Worm (Caenorhabditis elegans) whole organism, mixed stage, embryonic: ENCODE data around the gene H01M10.2.

Source experiments
- M03D4.4 ChIP-seq: sonication (generic microtip); optimal IDR thresholded peaks from 2 replicates; lab custom pipeline; 2017; ENCODE audit warnings: mild to moderate bottlenecking, missing genetic modification characterization, missing compliant biosample characterization
- ceh-39 ChIP-seq: fragments of 150-350 bp; optimal IDR thresholded peaks from 2 replicates; lab custom pipeline; 2014; ENCODE audit warnings: missing biosample characterization, missing genetic modification characterization
- ceh-43 ChIP-seq: fragments of 200-800 bp; sonication (Bioruptor generic); optimal IDR thresholded peaks from 2 replicates; lab custom pipeline; 2018; ENCODE audit warnings: mild to moderate bottlenecking, missing genetic modification characterization, moderate library complexity, missing compliant biosample characterization
- ceh-83 ChIP-seq: fragments of 200-800 bp; sonication (Bioruptor generic); optimal IDR thresholded peaks from 2 replicates; lab custom pipeline; 2018; ENCODE audit warnings: mild to moderate bottlenecking, missing genetic modification characterization, missing compliant biosample characterization
- ces-1 ChIP-seq: fragments of 150-350 bp; optimal IDR thresholded peaks from 2 replicates; lab custom pipeline; 2014; ENCODE audit warnings: missing biosample characterization, missing genetic modification reagents, missing genetic modification characterization
- cnd-1 ChIP-seq: fragments of 200-800 bp; sonication (Bioruptor generic); optimal IDR thresholded peaks from 2 replicates; lab custom pipeline; 2018; ENCODE audit warnings: mild to moderate bottlenecking, missing genetic modification characterization, missing compliant biosample characterization
- drap-1 ChIP-seq: fragments of 200-800 bp; sonication (Bioruptor generic); optimal IDR thresholded peaks from 3 replicates; lab custom pipeline; 2018; ENCODE audit warnings: mild to moderate bottlenecking, missing genetic modification characterization, missing compliant biosample characterization
- elt-1 ChIP-seq: sonication (generic microtip); optimal IDR thresholded peaks from 2 replicates; lab custom pipeline; 2017; ENCODE audit warnings: missing genetic modification characterization, mild to moderate bottlenecking, missing compliant biosample characterization, antibody characterized with exemption, moderate library complexity, borderline replicate concordance; ENCODE audit not compliant: insufficient read depth
- elt-3 ChIP-seq: fragments of 150-350 bp; optimal IDR thresholded peaks from 2 replicates; lab custom pipeline; 2014; ENCODE audit warnings: missing biosample characterization, missing genetic modification characterization
- flh-1 ChIP-seq: fragments of 200-800 bp; sonication (Bioruptor generic); optimal IDR thresholded peaks from 2 replicates; lab custom pipeline; 2018; ENCODE audit warnings: mild to moderate bottlenecking, missing genetic modification characterization, moderate library complexity, missing compliant biosample characterization
- hlh-1 ChIP-seq: fragments of 150-350 bp; optimal IDR thresholded peaks from 2 replicates; lab custom pipeline; 2014; ENCODE audit warnings: missing biosample characterization, missing genetic modification reagents, missing genetic modification characterization
- lin-13 ChIP-seq: fragments of 150-350 bp; optimal IDR thresholded peaks from 2 replicates; lab custom pipeline; 2014; ENCODE audit warnings: missing biosample characterization, missing genetic modification characterization
- lin-32 ChIP-seq: fragments of 200-800 bp; sonication (Bioruptor generic); optimal IDR thresholded peaks from 2 replicates; lab custom pipeline; 2018; ENCODE audit warnings: mild to moderate bottlenecking, missing genetic modification characterization, missing compliant biosample characterization
- lsy-2 ChIP-seq: fragments of 150-350 bp; optimal IDR thresholded peaks from 2 replicates; lab custom pipeline; 2014; ENCODE audit warnings: missing biosample characterization, missing genetic modification characterization
- mab-5 ChIP-seq: fragments of 150-350 bp; optimal IDR thresholded peaks from 2 replicates; lab custom pipeline; 2014; ENCODE audit warnings: missing biosample characterization, missing genetic modification characterization
- mep-1 ChIP-seq: fragments of 150-350 bp; optimal IDR thresholded peaks from 2 replicates; lab custom pipeline; 2017; ENCODE audit warnings: missing biosample characterization, missing genetic modification reagents, missing genetic modification characterization, inconsistent platforms
- mls-2 ChIP-seq: sonication (generic microtip); optimal IDR thresholded peaks from 2 replicates; lab custom pipeline; 2016; ENCODE audit warnings: mild to moderate bottlenecking, missing genetic modification characterization, moderate library complexity, missing compliant biosample characterization
- nhr-12 ChIP-seq: fragments of 150-350 bp; optimal IDR thresholded peaks from 2 replicates; lab custom pipeline; 2014; ENCODE audit warnings: missing biosample characterization, missing genetic modification characterization
- nhr-2 ChIP-seq: fragments of 150-350 bp; optimal IDR thresholded peaks from 2 replicates; lab custom pipeline; 2014; ENCODE audit warnings: missing biosample characterization, missing genetic modification characterization
- nhr-237 ChIP-seq: fragments of 150-350 bp; optimal IDR thresholded peaks from 2 replicates; lab custom pipeline; 2014; ENCODE audit warnings: missing biosample characterization, missing genetic modification characterization
- nhr-28 ChIP-seq: fragments of 150-350 bp; optimal IDR thresholded peaks from 2 replicates; lab custom pipeline; 2014; ENCODE audit warnings: missing biosample characterization, missing genetic modification characterization
- nhr-76 ChIP-seq: sonication (generic microtip); optimal IDR thresholded peaks from 2 replicates; lab custom pipeline; 2017; ENCODE audit warnings: missing biosample characterization, missing genetic modification characterization
- sem-2 ChIP-seq: fragments of 200-800 bp; sonication (Bioruptor generic); optimal IDR thresholded peaks from 2 replicates; lab custom pipeline; 2018; ENCODE audit warnings: mild to moderate bottlenecking, missing genetic modification characterization, missing compliant biosample characterization
- snpc-4 ChIP-seq: fragments of 150-350 bp; optimal IDR thresholded peaks from 2 replicates; lab custom pipeline; 2014; ENCODE audit warnings: missing biosample characterization, missing genetic modification characterization
- sptf-1 ChIP-seq: sonication (generic microtip); optimal IDR thresholded peaks from 2 replicates; lab custom pipeline; 2017; ENCODE audit warnings: mild to moderate bottlenecking, missing genetic modification characterization, moderate library complexity, missing compliant biosample characterization
- tbx-8 ChIP-seq: fragments of 200-800 bp; sonication (Bioruptor generic); optimal IDR thresholded peaks from 2 replicates; lab custom pipeline; 2018; ENCODE audit warnings: mild to moderate bottlenecking, missing genetic modification characterization, moderate library complexity, missing compliant biosample characterization
- unc-120 ChIP-seq: sonication (generic microtip); optimal IDR thresholded peaks from 2 replicates; lab custom pipeline; 2017; ENCODE audit warnings: missing genetic modification characterization, missing compliant biosample characterization; ENCODE audit not compliant: poor library complexity, severe bottlenecking
- unc-39 ChIP-seq: fragments of 150-350 bp; optimal IDR thresholded peaks from 2 replicates; lab custom pipeline; 2014; ENCODE audit warnings: missing biosample characterization, missing genetic modification characterization
- unc-62 ChIP-seq: fragments of 150-350 bp; optimal IDR thresholded peaks from 2 replicates; lab custom pipeline; 2014; ENCODE audit warnings: missing biosample characterization, missing genetic modification reagents, missing genetic modification characterization
- zip-8 ChIP-seq: fragments of 150-350 bp; optimal IDR thresholded peaks from 2 replicates; lab custom pipeline; 2014; ENCODE audit warnings: missing biosample characterization, missing genetic modification characterization
- ztf-11 ChIP-seq: fragments of 150-350 bp; optimal IDR thresholded peaks from 2 replicates; lab custom pipeline; 2014; ENCODE audit warnings: missing biosample characterization, missing genetic modification characterization

The H01M10.2 gene

DNA sequence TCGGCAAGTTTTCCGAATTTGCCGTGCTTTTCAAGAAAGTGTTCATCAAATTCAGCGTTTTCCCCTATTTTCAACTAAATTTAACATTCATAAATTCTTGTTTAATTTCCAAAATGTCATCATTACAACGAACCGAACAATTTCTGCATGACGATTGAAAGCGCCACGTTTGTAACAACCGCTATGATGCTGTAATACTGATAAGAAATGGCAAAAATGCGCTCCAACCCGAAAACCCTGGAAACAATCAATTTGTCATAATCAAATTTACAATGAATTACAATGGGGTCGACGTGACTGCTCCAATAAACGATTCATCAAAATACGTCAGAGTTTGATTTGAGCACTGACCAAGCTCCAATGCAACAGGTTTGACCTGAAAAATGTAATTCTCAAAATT lies 40.9 kb downstream of the H01M10.2 start:
- TF ChIP-seq nhr-237 (tag; lab: Kevin White, UChicago), result no peak
- TF ChIP-seq tbx-8 (GFP tag; lab: Kevin White, UChicago), result no peak
- TF ChIP-seq zip-8 (tag; lab: Kevin White, UChicago), result no peak
- no peak for TF ChIP-seq hlh-1 (tag; lab: Kevin White, UChicago)
- no peak for TF ChIP-seq sem-2 (GFP tag; lab: Kevin White, UChicago)
- TF ChIP-seq unc-120 (tag; lab: Kevin White, UChicago), result no peak
- no peak for TF ChIP-seq unc-62 (GFP tag; lab: Kevin White, UChicago)
- TF ChIP-seq unc-39 (tag; lab: Kevin White, UChicago), result no peak
- no peak for TF ChIP-seq cnd-1 (tag; lab: Kevin White, UChicago)
- TF ChIP-seq nhr-76 (tag; lab: Kevin White, UChicago), result no peak
- no peak for TF ChIP-seq sptf-1 (tag; lab: Kevin White, UChicago)
- TF ChIP-seq snpc-4 (tag; lab: Kevin White, UChicago), result no peak
- TF ChIP-seq ztf-11 (tag; lab: Kevin White, UChicago), result no peak
- no peak for TF ChIP-seq ces-1 (GFP tag; lab: Kevin White, UChicago)
- no peak for TF ChIP-seq mab-5 (tag; lab: Kevin White, UChicago)
- TF ChIP-seq, all 35 proteins: peak for 0

DNA sequence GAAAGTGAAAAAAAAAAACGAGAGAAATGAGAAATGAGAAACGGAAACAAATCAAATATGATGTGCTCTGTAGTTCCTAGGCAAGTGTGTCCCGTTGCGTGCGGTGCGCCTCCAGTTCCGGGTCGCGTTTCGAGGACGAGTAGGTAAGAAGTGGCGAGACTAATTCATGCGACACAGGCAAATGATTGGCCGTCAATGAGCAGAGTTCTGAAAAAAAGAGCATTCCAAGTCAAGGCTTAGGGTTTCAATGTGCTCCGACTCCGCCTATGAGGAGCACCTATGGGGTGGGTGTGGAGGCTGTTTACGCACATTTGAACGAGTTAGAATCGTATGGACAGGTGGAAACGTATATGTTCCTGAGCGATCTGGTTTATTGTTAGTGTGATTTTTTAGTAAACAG lies 42.2 kb downstream of the H01M10.2 start:
- TF ChIP-seq ztf-11 (tag; lab: Kevin White, UChicago), result no peak
- no peak for TF ChIP-seq lin-13 (tag; lab: Kevin White, UChicago)
- TF ChIP-seq nhr-28 (tag; lab: Kevin White, UChicago), result no peak
- TF ChIP-seq M03D4.4 (tag; lab: Kevin White, UChicago), result no peak
- no peak for TF ChIP-seq sptf-1 (tag; lab: Kevin White, UChicago)
- TF ChIP-seq ceh-43 (GFP tag; lab: Kevin White, UChicago), result no peak
- TF ChIP-seq cnd-1 (tag; lab: Kevin White, UChicago), result no peak
- TF ChIP-seq nhr-76 (tag; lab: Kevin White, UChicago), result no peak
- no peak for TF ChIP-seq ces-1 (GFP tag; lab: Kevin White, UChicago)
- no peak for TF ChIP-seq unc-62 (GFP tag; lab: Kevin White, UChicago)
- TF ChIP-seq elt-1 (tag; lab: Kevin White, UChicago), result no peak
- no peak for TF ChIP-seq zip-8 (tag; lab: Kevin White, UChicago)
- no peak for TF ChIP-seq elt-3 (tag; lab: Kevin White, UChicago)
- no peak for TF ChIP-seq lin-32
- TF ChIP-seq ceh-39 (tag; lab: Kevin White, UChicago), result no peak
- TF ChIP-seq snpc-4 (tag; lab: Kevin White, UChicago), result no peak
- TF ChIP-seq drap-1, result no peak
- TF ChIP-seq unc-39 (tag; lab: Kevin White, UChicago), result no peak

DNA sequence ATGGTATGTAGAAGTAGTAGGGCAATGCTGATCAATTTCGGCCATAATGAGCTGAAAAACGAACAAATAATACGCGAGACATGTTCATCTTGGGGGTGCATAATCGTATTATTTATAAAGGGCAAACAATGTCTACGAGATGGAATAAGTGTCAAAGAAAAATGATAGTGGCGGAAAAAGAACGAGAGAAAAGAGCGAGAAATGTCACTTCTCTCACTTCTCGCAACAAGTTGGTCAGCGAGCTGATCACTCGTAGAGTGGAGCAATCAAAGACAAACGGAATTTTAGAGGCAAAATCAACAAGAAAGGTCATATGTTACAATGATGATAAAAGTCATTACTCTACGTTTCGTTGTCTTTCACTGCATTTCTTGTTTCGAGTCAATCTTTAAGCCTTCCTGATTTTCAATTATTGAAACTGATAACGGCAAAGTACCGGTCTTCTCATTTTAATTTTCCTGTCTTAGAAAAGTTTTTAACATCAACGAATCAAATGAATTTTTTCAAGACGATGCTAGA lies 44.5 kb downstream of the H01M10.2 start, which contains the start of gene F52H2.3:
Gene F52H2.3, minus strand, starts transcription at position 51 of the 519 bp plus-strand sequence.
- TF ChIP-seq cnd-1 (tag; lab: Kevin White, UChicago) (no peak), unc-62 (GFP tag; lab: Kevin White, UChicago) (no peak), nhr-237 (tag; lab: Kevin White, UChicago) (no peak), flh-1 (GFP tag; lab: Kevin White, UChicago) (no peak), nhr-2 (no peak), nhr-12 (no peak), sem-2 (GFP tag; lab: Kevin White, UChicago) (no peak), elt-3 (tag; lab: Kevin White, UChicago) (no peak), ceh-83 (GFP tag; lab: Kevin White, UChicago) (no peak), nhr-28 (tag; lab: Kevin White, UChicago) (no peak), ceh-39 (tag; lab: Kevin White, UChicago) (no peak), lin-32 (no peak), drap-1 (no peak), M03D4.4 (tag; lab: Kevin White, UChicago) (no peak), ces-1 (GFP tag; lab: Kevin White, UChicago) (no peak), mep-1 (tag; lab: Kevin White, UChicago) (no peak)

DNA sequence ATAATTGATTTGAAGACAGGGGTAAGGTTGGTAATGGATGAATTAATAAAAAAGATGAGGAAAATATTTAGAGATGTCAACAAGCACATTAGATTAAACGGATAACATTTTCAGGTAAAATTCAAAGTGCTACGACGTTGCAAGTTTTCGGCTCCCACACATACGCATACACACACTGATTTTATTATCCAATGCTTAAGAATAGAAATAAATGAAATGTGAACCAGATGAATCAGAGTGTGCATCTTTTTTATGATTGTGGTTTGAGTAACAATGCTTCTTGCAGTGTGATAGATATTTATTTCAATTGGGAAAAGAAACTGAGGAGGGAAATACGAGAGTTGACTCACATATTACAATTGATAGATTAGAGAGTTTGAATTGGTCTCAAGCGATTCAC lies 46.8 kb downstream of the H01M10.2 start:
- no peak for TF ChIP-seq ceh-39 (tag; lab: Kevin White, UChicago)
- no peak for TF ChIP-seq zip-8 (tag; lab: Kevin White, UChicago)
- TF ChIP-seq sem-2 (GFP tag; lab: Kevin White, UChicago), result no peak
- TF ChIP-seq unc-39 (tag; lab: Kevin White, UChicago), result no peak
- TF ChIP-seq elt-3 (tag; lab: Kevin White, UChicago), result no peak
- TF ChIP-seq mab-5 (tag; lab: Kevin White, UChicago), result no peak
- TF ChIP-seq sptf-1 (tag; lab: Kevin White, UChicago), result no peak
- TF ChIP-seq mls-2, result no peak
- no peak for TF ChIP-seq nhr-237 (tag; lab: Kevin White, UChicago)
- TF ChIP-seq ztf-11 (tag; lab: Kevin White, UChicago), result no peak
- no peak for TF ChIP-seq unc-120 (tag; lab: Kevin White, UChicago)
- no peak for TF ChIP-seq ceh-43 (GFP tag; lab: Kevin White, UChicago)
- TF ChIP-seq lsy-2 (tag; lab: Kevin White, UChicago), result no peak
- no peak for TF ChIP-seq drap-1
- no peak for TF ChIP-seq nhr-2
- TF ChIP-seq unc-62 (GFP tag; lab: Kevin White, UChicago), result no peak
- no peak for TF ChIP-seq elt-1 (tag; lab: Kevin White, UChicago)
- TF ChIP-seq ceh-83 (GFP tag; lab: Kevin White, UChicago), result no peak
